Fruit fly (Drosophila melanogaster): ENCODE measurements around the gene CG42713.
A peak's percentile ranks its signal among the peaks of the same experiment; 100 is the strongest.

The CG42713 gene

DNA sequence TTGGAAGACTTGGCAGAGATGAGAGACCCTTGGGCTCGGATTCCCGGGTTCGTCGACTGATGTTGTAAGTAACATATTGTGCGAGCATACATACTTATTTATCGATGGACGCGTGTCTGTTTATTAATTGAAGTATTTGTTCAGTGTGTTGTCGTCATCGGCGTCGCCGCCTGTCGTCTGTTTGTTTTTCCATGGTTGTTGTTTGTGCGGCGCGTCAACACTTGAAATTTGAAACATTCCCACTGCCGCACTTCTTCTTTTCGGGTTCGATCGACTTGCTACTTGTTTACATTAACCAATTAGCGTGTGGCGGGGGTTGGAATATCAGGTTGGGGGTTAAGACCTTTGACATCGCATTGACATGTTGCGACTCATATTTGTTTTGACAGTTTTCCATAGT is 39.0 kb upstream of the CG42713 start (continued):
- TF ChIP-seq chif (GFP tag; optimal IDR thresholded peaks at IDR 0.05) (peak; percentile 35 to 53), CG14710 (tag; optimal IDR thresholded peaks at IDR 0.05) (peak; percentile 86), vvl (GFP tag; IDR thresholded peaks at IDR 0.05) (peak; percentile 27; the same call in 1 of the 2 replicates), ab (GFP tag; optimal IDR thresholded peaks at IDR 0.05) (no peak), CG18619 (GFP tag; optimal IDR thresholded peaks at IDR 0.05) (peak; percentile 72), CG1792 (GFP tag; optimal IDR thresholded peaks at IDR 0.05) (no peak), CG13287 (GFP tag; IDR thresholded peaks at IDR 0.05; ENCODE audit: partially characterized antibody) (no peak), Gug (GFP tag; IDR thresholded peaks at IDR 0.05) (no peak), CG17912 (GFP tag; optimal IDR thresholded peaks at IDR 0.05) (peak; percentile 65), CG2199 (GFP tag; IDR thresholded peaks at IDR 0.05) (no peak), vfl (GFP tag; optimal IDR thresholded peaks at IDR 0.05) (no peak), D19A (tag; optimal IDR thresholded peaks at IDR 0.05) (peak; percentile 60), jing (GFP tag; optimal IDR thresholded peaks at IDR 0.05) (no peak), CG18599 (GFP tag; optimal IDR thresholded peaks at IDR 0.05) (peak; percentile 79), CG12299 (tag; optimal IDR thresholded peaks at IDR 0.05) (peak; percentile 57), Pdp1 (GFP tag; optimal IDR thresholded peaks at IDR 0.05) (peak; percentile 41 to 57), Hand (GFP tag; optimal IDR thresholded peaks at IDR 0.05) (peak; percentile 12), CG13424 (tag; optimal IDR thresholded peaks at IDR 0.05) (peak; percentile 50), MTF-1 (GFP tag; optimal IDR thresholded peaks at IDR 0.05; ENCODE audit: borderline replicate concordance) (peak; percentile 85), CG6683 (GFP tag; optimal IDR thresholded peaks at IDR 0.05) (peak; percentile 27), CG5953 (GFP tag; IDR thresholded peaks at IDR 0.05) (peak; percentile 14; the same call in 1 of the 2 replicates), CG11696 (GFP tag; IDR thresholded peaks at IDR 0.05) (no peak), CG7745 (tag; optimal IDR thresholded peaks at IDR 0.05) (peak; percentile 84), CkIIα-i1 (GFP tag; IDR thresholded peaks at IDR 0.05) (no peak), CG12219 (GFP tag; optimal IDR thresholded peaks at IDR 0.05) (peak; percentile 65), CG14860 (GFP tag; IDR thresholded peaks at IDR 0.05; ENCODE audit: partially characterized antibody) (no peak), cad (GFP tag; optimal IDR thresholded peaks at IDR 0.05) (no peak), az2 (GFP tag; optimal IDR thresholded peaks at IDR 0.05) (no peak), CG15479 (GFP tag; optimal IDR thresholded peaks at IDR 0.05) (peak; percentile 50), Sox100B (GFP tag; optimal IDR thresholded peaks at IDR 0.05) (peak; percentile 66), CG17359 (tag; optimal IDR thresholded peaks at IDR 0.05) (peak; percentile 53), stc (GFP tag; IDR thresholded peaks at IDR 0.05) (peak; percentile 51; the same call in 1 of the 2 replicates), CG2116 (GFP tag; optimal IDR thresholded peaks at IDR 0.05) (peak; percentile 62), sens (GFP tag) (peak; percentile 91), CG18764 (GFP tag; optimal IDR thresholded peaks at IDR 0.05) (peak; percentile 49), CG5180 (GFP tag; optimal IDR thresholded peaks at IDR 0.05) (peak; percentile 75), NK7.1 (GFP tag; optimal IDR thresholded peaks at IDR 0.05) (peak; percentile 36), CG10462 (GFP tag; optimal IDR thresholded peaks at IDR 0.05) (peak; percentile 42), CG13123 (GFP tag; optimal IDR thresholded peaks at IDR 0.05) (no peak), grn (GFP tag; optimal IDR thresholded peaks at IDR 0.05) (peak; percentile 61)

DNA sequence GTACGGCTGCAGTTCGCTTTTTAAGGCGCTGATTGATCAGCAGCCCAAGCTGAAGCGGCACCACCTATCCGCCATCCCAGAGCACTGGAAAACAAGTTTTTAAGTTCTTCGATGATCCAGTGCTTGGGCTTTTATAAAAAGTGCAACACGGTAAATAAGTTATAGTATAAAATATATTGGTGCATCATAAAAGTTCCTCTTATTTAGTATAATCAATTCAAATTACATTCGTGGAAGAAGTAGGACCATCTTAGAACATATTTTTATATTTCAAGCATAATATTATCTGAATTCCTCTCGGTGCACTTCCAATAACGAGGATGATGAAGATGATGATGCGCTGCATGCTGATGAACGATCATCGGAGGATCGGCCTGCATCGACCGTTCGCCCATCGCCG is 35.8 kb upstream of the CG42713 start:
- TF ChIP-seq cad (GFP tag; optimal IDR thresholded peaks at IDR 0.05), result no peak
- no peak for TF ChIP-seq CTCF (GFP tag; optimal IDR thresholded peaks at IDR 0.05)
- TF ChIP-seq ato (GFP tag; IDR thresholded peaks at IDR 0.05; ENCODE audit: partially characterized antibody), result no peak
- no peak for TF ChIP-seq org-1 (GFP tag; optimal IDR thresholded peaks at IDR 0.05)
- TF ChIP-seq CG4617 (GFP tag; optimal IDR thresholded peaks at IDR 0.05; ENCODE audit: borderline replicate concordance), result no peak
- TF ChIP-seq bbx (GFP tag; IDR thresholded peaks at IDR 0.05; ENCODE audit: partially characterized antibody), result no peak
- peak; percentile 5 for TF ChIP-seq nom (GFP tag; optimal IDR thresholded peaks at IDR 0.05)
- TF ChIP-seq CG12744 (GFP tag; optimal IDR thresholded peaks at IDR 0.05), result no peak
- no peak for TF ChIP-seq MBD-R2 (GFP tag; IDR thresholded peaks at IDR 0.05)
- no peak for TF ChIP-seq Dip3 (GFP tag; optimal IDR thresholded peaks at IDR 0.05)
- peak; percentile 36 for TF ChIP-seq lbe (GFP tag; optimal IDR thresholded peaks at IDR 0.05)
- TF ChIP-seq CG15514 (GFP tag; optimal IDR thresholded peaks at IDR 0.05), result no peak
- no peak for TF ChIP-seq sob (GFP tag; IDR thresholded peaks at IDR 0.05)

Data from whole organism, embryonic.